Worm (Caenorhabditis elegans): ENCODE results near the gene F10C5.3.
A peak's percentile ranks its signal among the peaks of the same experiment; 100 is the strongest.

DNA sequence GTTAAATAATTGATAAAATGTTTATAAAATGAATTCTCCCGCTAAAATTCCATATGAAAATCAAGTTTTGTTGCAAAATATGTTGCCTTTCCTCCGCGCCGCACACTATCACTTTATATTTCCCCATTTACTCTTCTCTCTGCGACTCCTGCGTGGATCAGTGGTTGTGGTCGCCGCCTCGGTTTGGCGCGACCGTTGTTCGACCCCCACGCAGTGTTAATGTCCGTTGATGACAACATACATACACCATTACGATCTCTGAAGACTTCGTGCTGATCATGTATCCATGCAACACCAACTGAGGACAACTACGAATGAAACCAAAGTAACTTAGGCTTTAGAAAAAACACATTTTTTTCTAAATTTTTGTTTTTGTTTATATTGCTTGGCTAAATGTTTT, 18.9 kb downstream of the F10C5.3 start:
- TF ChIP-seq tbx-2 (tag; optimal IDR thresholded peaks at IDR 0.05) (peak; percentile 80), ceh-9 (tag; optimal IDR thresholded peaks at IDR 0.05) (peak; percentile 81), odd-2 (tag; optimal IDR thresholded peaks at IDR 0.05) (no peak), rnt-1 (tag; optimal IDR thresholded peaks at IDR 0.05) (peak; percentile 92), sdc-2 (tag; optimal IDR thresholded peaks at IDR 0.05) (peak; percentile 85)
